Fruit fly (Drosophila melanogaster) whole organism, embryonic: Measurements from ENCODE around the gene CG12056.

Experiments
- ATbp ChIP-seq: fragments of 200-800 bp; sonication (Bioruptor generic); optimal IDR thresholded peaks from 2 replicates; lab custom pipeline; 2017; ENCODE audit warnings: missing biosample characterization, mild to moderate bottlenecking, missing genetic modification characterization, missing genetic modification reagents
- CG11560 ChIP-seq: fragments of 200-800 bp; sonication (Bioruptor generic); IDR thresholded peaks from 3 replicates; pipeline ENCODE4 v1.3.6; 2022; ENCODE audit warnings: missing biosample characterization, missing genetic modification characterization
- CG12391 ChIP-seq: fragments of 200-800 bp; sonication (Bioruptor generic); optimal IDR thresholded peaks from 3 replicates; lab custom pipeline; 2018; ENCODE audit warnings: missing biosample characterization, mild to moderate bottlenecking, missing genetic modification characterization, moderate library complexity
- CG12659 ChIP-seq: fragments of 200-800 bp; sonication (Bioruptor generic); optimal IDR thresholded peaks from 3 replicates; lab custom pipeline; 2017; ENCODE audit warnings: mild to moderate bottlenecking, missing biosample characterization, missing genetic modification reagents, missing genetic modification characterization
- CG12769 ChIP-seq: fragments of 200-800 bp; sonication (Bioruptor generic); optimal IDR thresholded peaks from 2 replicates; lab custom pipeline; 2019; ENCODE audit warnings: missing biosample characterization, mild to moderate bottlenecking, missing genetic modification characterization, moderate library complexity
- CG12942 ChIP-seq: fragments of 200-800 bp; sonication (Bioruptor generic); optimal IDR thresholded peaks from 3 replicates; lab custom pipeline; 2016; ENCODE audit warnings: missing biosample characterization, missing genetic modification characterization
- CG13775 ChIP-seq: fragments of 200-800 bp; sonication (Bioruptor generic); optimal IDR thresholded peaks from 3 replicates; lab custom pipeline; 2017; ENCODE audit warnings: missing biosample characterization, mild to moderate bottlenecking, missing genetic modification characterization
- CG1602 ChIP-seq: fragments of 200-800 bp; sonication (Bioruptor generic); optimal IDR thresholded peaks from 3 replicates; lab custom pipeline; 2016; ENCODE audit warnings: missing biosample characterization, missing genetic modification characterization
- CG17186 ChIP-seq: fragments of 200-800 bp; sonication (Bioruptor generic); optimal IDR thresholded peaks from 3 replicates; lab custom pipeline; 2017; ENCODE audit warnings: missing biosample characterization, missing genetic modification reagents, missing genetic modification characterization
- CG17802 ChIP-seq: fragments of 200-800 bp; sonication (Bioruptor generic); optimal IDR thresholded peaks from 2 replicates; lab custom pipeline; 2018; ENCODE audit warnings: missing biosample characterization, mild to moderate bottlenecking, missing genetic modification characterization, moderate library complexity
- CG2678 ChIP-seq: fragments of 200-800 bp; sonication (Bioruptor generic); optimal IDR thresholded peaks from 3 replicates; lab custom pipeline; 2019; ENCODE audit warnings: missing biosample characterization, mild to moderate bottlenecking, missing genetic modification characterization, moderate library complexity
- CG2889 ChIP-seq: fragments of 200-800 bp; sonication (Bioruptor generic); IDR thresholded peaks from 3 replicates; pipeline ENCODE4 v1.3.6; 2022; ENCODE audit warnings: missing biosample characterization, missing genetic modification characterization
- CG32532 ChIP-seq: fragments of 200-800 bp; sonication (Bioruptor generic); IDR thresholded peaks from 2 replicates; pipeline ENCODE4 v1.3.6; 2022; ENCODE audit warnings: missing biosample characterization, missing genetic modification characterization
- CG32772 ChIP-seq: fragments of 200-800 bp; sonication (Bioruptor generic); IDR thresholded peaks from 2 replicates; pipeline ENCODE4 v1.3.6; 2022; ENCODE audit warnings: missing biosample characterization, missing genetic modification characterization
- CG3281 ChIP-seq: fragments of 200-800 bp; sonication (Bioruptor generic); optimal IDR thresholded peaks from 3 replicates; lab custom pipeline; 2017; ENCODE audit warnings: missing biosample characterization, mild to moderate bottlenecking, missing genetic modification characterization
- CG3726 ChIP-seq: fragments of 200-800 bp; sonication (Bioruptor generic); IDR thresholded peaks from 3 replicates; pipeline ENCODE4, ENCODE4 v1.3.6; 2022; ENCODE audit warnings: missing biosample characterization, missing genetic modification characterization
- CG5953 ChIP-seq: fragments of 200-800 bp; sonication (Bioruptor generic); IDR thresholded peaks from 2 replicates; pipeline ENCODE4 v1.3.6; 2022; ENCODE audit warnings: missing biosample characterization, missing genetic modification characterization
- CG8089 ChIP-seq: fragments of 200-800 bp; sonication (Bioruptor generic); optimal IDR thresholded peaks from 3 replicates; lab custom pipeline; 2016; ENCODE audit warnings: missing biosample characterization, missing genetic modification characterization
- CG9609 ChIP-seq: fragments of 200-800 bp; sonication (Bioruptor generic); optimal IDR thresholded peaks from 3 replicates; lab custom pipeline; 2016; ENCODE audit warnings: missing biosample characterization, missing genetic modification characterization
- Chrac-16 ChIP-seq: fragments of 200-800 bp; sonication (Bioruptor generic); optimal IDR thresholded peaks from 3 replicates; lab custom pipeline; 2016; ENCODE audit warnings: missing biosample characterization, missing genetic modification characterization
- Doc3 ChIP-seq: fragments of 200-800 bp; sonication (Bioruptor generic); IDR thresholded peaks from 3 replicates; pipeline ENCODE4 v1.3.6; 2022; ENCODE audit warnings: missing biosample characterization, missing genetic modification characterization; ENCODE audit not compliant: partially characterized antibody
- HLH3B ChIP-seq: fragments of 200-800 bp; sonication (Bioruptor generic); IDR thresholded peaks from 2 replicates; pipeline ENCODE4 v1.3.6; 2022; ENCODE audit warnings: missing biosample characterization, missing genetic modification characterization
- HLHmδ ChIP-seq: fragments of 200-800 bp; sonication (Bioruptor generic); optimal IDR thresholded peaks from 2 replicates; lab custom pipeline; 2018; ENCODE audit warnings: missing biosample characterization, mild to moderate bottlenecking, missing genetic modification characterization, moderate library complexity
- Hmx ChIP-seq: fragments of 200-800 bp; sonication (Bioruptor generic); optimal IDR thresholded peaks from 2 replicates; lab custom pipeline; 2016; ENCODE audit warnings: missing biosample characterization, missing genetic modification characterization
- NC2α ChIP-seq: fragments of 200-800 bp; sonication (Bioruptor generic); optimal IDR thresholded peaks from 2 replicates; lab custom pipeline; 2016; ENCODE audit warnings: missing biosample characterization, missing genetic modification characterization
- Nf-YC ChIP-seq: fragments of 200-800 bp; optimal IDR thresholded peaks from 3 replicates; lab custom pipeline; 2019; ENCODE audit warnings: missing biosample characterization, mild to moderate bottlenecking, missing genetic modification characterization, moderate library complexity
- Pdp1 ChIP-seq, 2 experiments: fragments of 200-800 bp; sonication (Bioruptor generic); optimal IDR thresholded peaks; 3 replicates each; lab custom pipeline; 2016; ENCODE audit warnings: missing biosample characterization in 2 of 2, missing genetic modification characterization in 2 of 2, mild to moderate bottlenecking in 1 of 2, moderate library complexity in 1 of 2
- Poxn ChIP-seq: fragments of 200-800 bp; sonication (Bioruptor generic); IDR thresholded peaks from 2 replicates; pipeline ENCODE4 v1.3.6; 2022; ENCODE audit warnings: missing biosample characterization, missing genetic modification characterization
- Sin3A ChIP-seq: fragments of >200 bp; optimal IDR thresholded peaks from 2 replicates; lab custom pipeline; 2018
- Spps ChIP-seq: fragments of 200-800 bp; sonication (Bioruptor generic); optimal IDR thresholded peaks from 2 replicates; lab custom pipeline; 2018; ENCODE audit warnings: missing biosample characterization, mild to moderate bottlenecking, missing genetic modification characterization
- Sry-β ChIP-seq: fragments of 200-800 bp; sonication (Bioruptor generic); optimal IDR thresholded peaks from 2 replicates; lab custom pipeline; 2018; ENCODE audit warnings: missing biosample characterization, mild to moderate bottlenecking, missing genetic modification characterization, moderate library complexity
- Xbp1 ChIP-seq: fragments of 200-800 bp; sonication (Bioruptor generic); optimal IDR thresholded peaks from 3 replicates; lab custom pipeline; 2016; ENCODE audit warnings: missing biosample characterization, mild to moderate bottlenecking, missing genetic modification characterization
- bab2 ChIP-seq: fragments of 200-800 bp; sonication (Bioruptor generic); optimal IDR thresholded peaks from 2 replicates; lab custom pipeline; 2016; ENCODE audit warnings: missing biosample characterization, missing genetic modification characterization
- bsh ChIP-seq, 2 experiments: fragments of 200-800 bp; sonication (Bioruptor generic); optimal IDR thresholded peaks; 2 replicates each; lab custom pipeline; 2017 to 2018; ENCODE audit warnings: mild to moderate bottlenecking in 2 of 2, missing biosample characterization in 2 of 2, missing genetic modification characterization in 2 of 2, moderate library complexity in 1 of 2
- exex ChIP-seq: fragments of 200-800 bp; sonication (Bioruptor generic); optimal IDR thresholded peaks from 4 replicates; lab custom pipeline; 2018; ENCODE audit warnings: missing biosample characterization, mild to moderate bottlenecking, missing genetic modification characterization, moderate library complexity
- ftz-f1 ChIP-seq: fragments of 200-800 bp; sonication (Bioruptor generic); optimal IDR thresholded peaks from 2 replicates; lab custom pipeline; 2016; ENCODE audit warnings: missing biosample characterization, missing genetic modification characterization
- gcm ChIP-seq: fragments of 200-800 bp; sonication (Bioruptor generic); optimal IDR thresholded peaks from 2 replicates; lab custom pipeline; 2019; ENCODE audit warnings: missing biosample characterization, mild to moderate bottlenecking, missing genetic modification characterization, moderate library complexity
- gcm2 ChIP-seq: fragments of 200-800 bp; sonication (Bioruptor generic); optimal IDR thresholded peaks from 2 replicates; lab custom pipeline; 2016; ENCODE audit warnings: missing biosample characterization, missing genetic modification characterization
- grn ChIP-seq: fragments of 200-800 bp; sonication (Bioruptor generic); optimal IDR thresholded peaks from 3 replicates; lab custom pipeline; 2017; ENCODE audit warnings: missing biosample characterization, missing genetic modification characterization
- luna ChIP-seq: fragments of 200-800 bp; sonication (Bioruptor generic); optimal IDR thresholded peaks from 2 replicates; lab custom pipeline; 2016; ENCODE audit warnings: missing biosample characterization, missing genetic modification characterization
- nau ChIP-seq: fragments of 200-800 bp; sonication (Bioruptor generic); optimal IDR thresholded peaks from 3 replicates; lab custom pipeline; 2017; ENCODE audit warnings: missing biosample characterization, mild to moderate bottlenecking, missing genetic modification characterization, missing genetic modification reagents
- nerfin-2 ChIP-seq: fragments of 200-800 bp; sonication (Bioruptor generic); IDR thresholded peaks from 2 replicates; pipeline ENCODE4 v1.3.6; 2022; ENCODE audit warnings: missing biosample characterization, missing genetic modification characterization; ENCODE audit not compliant: partially characterized antibody
- odd ChIP-seq: fragments of 200-800 bp; sonication (Bioruptor generic); optimal IDR thresholded peaks from 2 replicates; lab custom pipeline; 2017; ENCODE audit warnings: missing biosample characterization, mild to moderate bottlenecking, missing genetic modification characterization
- otp ChIP-seq: fragments of 200-800 bp; sonication (Bioruptor generic); IDR thresholded peaks from 3 replicates; pipeline ENCODE4, ENCODE4 v1.3.6; 2022; ENCODE audit warnings: missing biosample characterization, missing genetic modification characterization
- rib ChIP-seq: fragments of 200-800 bp; sonication (Bioruptor generic); IDR thresholded peaks from 2 replicates; pipeline ENCODE4 v1.3.6; 2022; ENCODE audit warnings: missing biosample characterization, missing genetic modification characterization
- run ChIP-seq: fragments of 200-800 bp; sonication (Bioruptor generic); optimal IDR thresholded peaks from 3 replicates; lab custom pipeline; 2018; ENCODE audit warnings: missing biosample characterization, mild to moderate bottlenecking, missing genetic modification characterization
- salm ChIP-seq: fragments of 200-800 bp; sonication (Bioruptor generic); optimal IDR thresholded peaks from 2 replicates; lab custom pipeline; 2018; ENCODE audit warnings: missing biosample characterization, mild to moderate bottlenecking, missing genetic modification characterization
- sqz ChIP-seq: fragments of 200-800 bp; sonication (Bioruptor generic); optimal IDR thresholded peaks from 3 replicates; lab custom pipeline; 2018; ENCODE audit warnings: missing biosample characterization, mild to moderate bottlenecking, missing genetic modification characterization
- ssp ChIP-seq: fragments of 200-800 bp; sonication (Bioruptor generic); IDR thresholded peaks from 2 replicates; pipeline ENCODE4 v1.3.6; 2022; ENCODE audit warnings: missing biosample characterization, missing genetic modification characterization
- stc ChIP-seq: fragments of 200-800 bp; sonication (Bioruptor generic); IDR thresholded peaks from 2 replicates; pipeline ENCODE4 v1.3.6; 2022; ENCODE audit warnings: missing biosample characterization, missing genetic modification characterization
- tap ChIP-seq: fragments of 200-800 bp; optimal IDR thresholded peaks from 3 replicates; lab custom pipeline; 2019; ENCODE audit warnings: missing biosample characterization, mild to moderate bottlenecking, missing genetic modification characterization, moderate library complexity
- usp ChIP-seq: fragments of >200 bp; optimal IDR thresholded peaks from 2 replicates; lab custom pipeline; 2017; ENCODE audit warnings: missing biosample characterization, missing genetic modification characterization
- wor ChIP-seq: fragments of 200-800 bp; sonication (Bioruptor generic); IDR thresholded peaks from 2 replicates; pipeline ENCODE4 v1.3.6; 2022; ENCODE audit warnings: missing biosample characterization, missing genetic modification characterization

The CG12056 gene

DNA sequence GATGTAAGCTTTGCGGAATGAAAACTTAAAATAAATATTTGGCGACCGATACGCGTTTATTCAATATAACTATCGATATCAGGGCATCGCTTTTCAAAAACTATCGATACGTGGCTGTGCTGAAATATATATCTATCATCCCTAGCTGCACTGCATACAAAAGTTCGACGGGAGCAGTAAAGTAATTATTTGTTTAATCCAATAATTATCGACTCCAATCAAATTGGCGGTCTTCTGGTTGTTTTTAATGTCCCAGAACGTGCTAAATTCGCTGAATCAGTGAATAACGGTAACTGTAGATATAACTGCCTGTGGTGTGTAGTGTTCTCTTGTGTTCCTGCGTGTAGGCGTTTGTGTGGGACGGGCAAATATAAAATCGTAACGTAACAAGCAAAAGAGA, 29.4 kb upstream of the CG12056 start, which contains the start of gene mei-P26 (continued):
- TF ChIP-seq Nf-YC (tag; lab: Kevin White, UChicago): no peak
- TF ChIP-seq HLHmδ: no peak
- no peak for TF ChIP-seq gcm2 (GFP tag; lab: Kevin White, UChicago)
- peak; percentile 12 for TF ChIP-seq CG12391 (tag; lab: Kevin White, UChicago)
- TF ChIP-seq CG17802: no peak
- no peak for TF ChIP-seq CG12769 (tag; lab: Kevin White, UChicago)
- no peak for TF ChIP-seq usp
- TF ChIP-seq Pdp1 (GFP tag; optimal IDR thresholded peaks at IDR 0.05; lab: Kevin White, UChicago): peak in 1 of 2 experiments; percentile 26
- no peak for TF ChIP-seq salm (tag; lab: Kevin White, UChicago)
- TF ChIP-seq NC2α: no peak
- no peak for TF ChIP-seq odd
- no peak for TF ChIP-seq tap (tag; lab: Kevin White, UChicago)
- TF ChIP-seq ssp (GFP tag; lab: Robert Waterston, UW): no peak
- no peak for TF ChIP-seq run
- no peak for TF ChIP-seq CG3281 (GFP tag; lab: Kevin White, UChicago)
- peak; percentile 61 for TF ChIP-seq Doc3 (GFP tag; lab: Robert Waterston, UW)
- TF ChIP-seq Spps (tag; lab: Kevin White, UChicago): no peak
- no peak for TF ChIP-seq CG13775 (GFP tag; lab: Kevin White, UChicago)
- TF ChIP-seq gcm (GFP tag; lab: Kevin White, UChicago): no peak
- no peak for TF ChIP-seq CG5953 (GFP tag; lab: Robert Waterston, UW)
- TF ChIP-seq CG12659: no peak
- TF ChIP-seq rib (GFP tag; lab: Robert Waterston, UW): no peak
- no peak for TF ChIP-seq CG17186 (GFP tag; lab: Kevin White, UChicago)
- no peak for TF ChIP-seq CG9609 (GFP tag; lab: Kevin White, UChicago)
- no peak for TF ChIP-seq Sry-β
- TF ChIP-seq CG32772: no peak
- no peak for TF ChIP-seq CG11560
- no peak for TF ChIP-seq ATbp (GFP tag; lab: Kevin White, UChicago)
- no peak for TF ChIP-seq Poxn (GFP tag; lab: Robert Waterston, UW)
- TF ChIP-seq wor (GFP tag; lab: Robert Waterston, UW): no peak
- no peak for TF ChIP-seq bab2
- TF ChIP-seq Hmx: no peak
- TF ChIP-seq Chrac-16 (GFP tag; lab: Kevin White, UChicago): no peak
- TF ChIP-seq exex (tag; lab: Kevin White, UChicago): peak; percentile 17
- no peak for TF ChIP-seq CG12942 (GFP tag; lab: Kevin White, UChicago)
- no peak for TF ChIP-seq otp (GFP tag; lab: Robert Waterston, UW)
- peak; percentile 73 for TF ChIP-seq nerfin-2
- no peak for TF ChIP-seq ftz-f1 (GFP tag; lab: Kevin White, UChicago)
- TF ChIP-seq CG3726 (GFP tag; lab: Robert Waterston, UW): no peak
- no peak for TF ChIP-seq CG2889
- TF ChIP-seq CG1602 (GFP tag; lab: Kevin White, UChicago): no peak
- TF ChIP-seq bsh (GFP tag; optimal IDR thresholded peaks at IDR 0.05; lab: Kevin White, UChicago): no peak
- TF ChIP-seq grn: no peak
- no peak for TF ChIP-seq CG2678
- TF ChIP-seq CG8089 (GFP tag; lab: Kevin White, UChicago): no peak
- TF ChIP-seq sqz (GFP tag; lab: Kevin White, UChicago): no peak
- TF ChIP-seq luna: no peak
- no peak for TF ChIP-seq nau (GFP tag; lab: Kevin White, UChicago)
- no peak for TF ChIP-seq HLH3B (GFP tag; lab: Robert Waterston, UW)
- TF ChIP-seq Xbp1 (GFP tag; lab: Kevin White, UChicago): no peak
- TF ChIP-seq Sin3A (lab: Kevin White, UChicago): no peak
- TF ChIP-seq CG32532: no peak
- TF ChIP-seq stc (GFP tag; lab: Robert Waterston, UW): no peak
